Worm (Caenorhabditis elegans) whole organism, L3 larva: ENCODE measurements around the gene K08D12.8.

Experiments used
- nhr-11 ChIP-seq: fragments of 150-350 bp; optimal IDR thresholded peaks from 2 replicates; lab custom pipeline; 2014; ENCODE audit warnings: missing biosample characterization, missing genetic modification characterization
- nhr-23 ChIP-seq: fragments of 150-350 bp; optimal IDR thresholded peaks from 2 replicates; lab custom pipeline; 2014; ENCODE audit warnings: missing biosample characterization, missing genetic modification reagents, missing genetic modification characterization
- pha-4 ChIP-seq: fragments of 150-350 bp; optimal IDR thresholded peaks from 2 replicates; lab custom pipeline; 2014; ENCODE audit warnings: missing biosample characterization, missing genetic modification reagents, missing genetic modification characterization

ce11 chrIV:1722953-1723352 is 3.0 kb upstream of the K08D12.8 start:
- TF ChIP-seq nhr-23 (tag; lab: Kevin White, UChicago) (no peak), nhr-11 (tag; lab: Kevin White, UChicago) (no peak), pha-4 (no peak)
